Fruit fly (Drosophila melanogaster) whole organism, embryonic: ENCODE measurements around the gene Nepl7.

Source experiments
- ATbp ChIP-seq: fragments of 200-800 bp; sonication (Bioruptor generic); optimal IDR thresholded peaks from 2 replicates; lab custom pipeline; 2017; ENCODE audit warnings: missing biosample characterization, mild to moderate bottlenecking, missing genetic modification characterization, missing genetic modification reagents
- Awh ChIP-seq: fragments of 200-800 bp; sonication (Bioruptor generic); IDR thresholded peaks from 2 replicates; pipeline ENCODE4, ENCODE4 v1.3.6; 2022; ENCODE audit warnings: missing biosample characterization, missing genetic modification characterization
- Bgb ChIP-seq: fragments of 200-800 bp; sonication (Bioruptor generic); IDR thresholded peaks from 2 replicates; pipeline ENCODE4 v1.3.6; 2022; ENCODE audit warnings: missing biosample characterization, missing genetic modification characterization; ENCODE audit not compliant: partially characterized antibody
- Blimp-1 ChIP-seq: fragments of 200-800 bp; sonication (Bioruptor generic); optimal IDR thresholded peaks from 3 replicates; lab custom pipeline; 2018; ENCODE audit warnings: missing biosample characterization, missing genetic modification characterization, mild to moderate bottlenecking, moderate library complexity, missing genetic modification reagents
- CG10565 ChIP-seq: fragments of 200-800 bp; sonication (Bioruptor generic); optimal IDR thresholded peaks from 3 replicates; lab custom pipeline; 2016; ENCODE audit warnings: missing biosample characterization, mild to moderate bottlenecking, missing genetic modification characterization
- CG1233 ChIP-seq: fragments of 200-800 bp; sonication (Bioruptor generic); optimal IDR thresholded peaks from 4 replicates; lab custom pipeline; 2018; ENCODE audit warnings: missing biosample characterization, mild to moderate bottlenecking, missing genetic modification characterization
- CG12744 ChIP-seq: fragments of 200-800 bp; sonication (Bioruptor generic); optimal IDR thresholded peaks from 2 replicates; lab custom pipeline; 2016; ENCODE audit warnings: missing biosample characterization, missing genetic modification characterization
- CG12942 ChIP-seq: fragments of 200-800 bp; sonication (Bioruptor generic); optimal IDR thresholded peaks from 3 replicates; lab custom pipeline; 2016; ENCODE audit warnings: missing biosample characterization, missing genetic modification characterization
- CG15073 ChIP-seq: fragments of 200-800 bp; sonication (Bioruptor generic); optimal IDR thresholded peaks from 2 replicates; lab custom pipeline; 2016; ENCODE audit warnings: missing biosample characterization, missing genetic modification characterization
- CG17361 ChIP-seq: fragments of 200-800 bp; sonication (Bioruptor generic); IDR thresholded peaks from 3 replicates; pipeline ENCODE4 v1.3.6; 2022; ENCODE audit warnings: missing biosample characterization, missing genetic modification characterization
- CG17568 ChIP-seq: fragments of 200-800 bp; sonication (Bioruptor generic); optimal IDR thresholded peaks from 2 replicates; lab custom pipeline; 2018; ENCODE audit warnings: missing biosample characterization, mild to moderate bottlenecking, missing genetic modification characterization, moderate library complexity
- CG18262 ChIP-seq: fragments of 200-800 bp; optimal IDR thresholded peaks from 3 replicates; lab custom pipeline; 2019; ENCODE audit warnings: missing biosample characterization, mild to moderate bottlenecking, missing genetic modification characterization, moderate library complexity
- CG30431 ChIP-seq: fragments of 200-800 bp; sonication (Bioruptor generic); optimal IDR thresholded peaks from 2 replicates; lab custom pipeline; 2017; ENCODE audit warnings: missing biosample characterization, missing genetic modification characterization
- CG34422 ChIP-seq: fragments of 200-800 bp; sonication (Bioruptor generic); IDR thresholded peaks from 3 replicates; pipeline ENCODE4 v1.3.6; 2022; ENCODE audit warnings: missing biosample characterization, missing genetic modification characterization
- CG5953 ChIP-seq: fragments of 200-800 bp; sonication (Bioruptor generic); IDR thresholded peaks from 2 replicates; pipeline ENCODE4 v1.3.6; 2022; ENCODE audit warnings: missing biosample characterization, missing genetic modification characterization
- CG6791 ChIP-seq: fragments of 200-800 bp; sonication (Bioruptor generic); IDR thresholded peaks from 3 replicates; pipeline ENCODE4 v1.3.6; 2022; ENCODE audit warnings: missing biosample characterization, missing genetic modification characterization; ENCODE audit not compliant: partially characterized antibody
- CG7372 ChIP-seq: fragments of 200-800 bp; sonication (Bioruptor generic); IDR thresholded peaks from 2 replicates; pipeline ENCODE4 v1.3.6; 2022; ENCODE audit warnings: missing biosample characterization, missing genetic modification characterization
- CG7745 ChIP-seq: fragments of 200-800 bp; sonication (Bioruptor generic); optimal IDR thresholded peaks from 2 replicates; lab custom pipeline; 2018; ENCODE audit warnings: missing biosample characterization, mild to moderate bottlenecking, missing genetic modification characterization, moderate library complexity
- CG8359 ChIP-seq: fragments of 200-800 bp; sonication (Bioruptor generic); optimal IDR thresholded peaks from 2 replicates; lab custom pipeline; 2017; ENCODE audit warnings: missing biosample characterization, mild to moderate bottlenecking, missing genetic modification characterization, borderline replicate concordance
- CG8478 ChIP-seq: fragments of >200 bp; optimal IDR thresholded peaks from 2 replicates; lab custom pipeline; 2018
- CG8944 ChIP-seq: fragments of 200-800 bp; sonication (Bioruptor generic); optimal IDR thresholded peaks from 3 replicates; lab custom pipeline; 2016; ENCODE audit warnings: missing biosample characterization, missing genetic modification characterization
- Chrac-16 ChIP-seq: fragments of 200-800 bp; sonication (Bioruptor generic); optimal IDR thresholded peaks from 3 replicates; lab custom pipeline; 2016; ENCODE audit warnings: missing biosample characterization, missing genetic modification characterization
- D19A ChIP-seq: fragments of 200-800 bp; optimal IDR thresholded peaks from 3 replicates; lab custom pipeline; 2019; ENCODE audit warnings: missing biosample characterization, mild to moderate bottlenecking, missing genetic modification characterization, moderate library complexity
- Dip2 ChIP-seq: fragments of 200-800 bp; sonication (Bioruptor generic); IDR thresholded peaks from 2 replicates; pipeline ENCODE4 v1.3.6; 2022; ENCODE audit warnings: missing biosample characterization, missing genetic modification characterization
- Doc3 ChIP-seq: fragments of 200-800 bp; sonication (Bioruptor generic); IDR thresholded peaks from 3 replicates; pipeline ENCODE4 v1.3.6; 2022; ENCODE audit warnings: missing biosample characterization, missing genetic modification characterization; ENCODE audit not compliant: partially characterized antibody
- Ets65A ChIP-seq: fragments of 200-800 bp; sonication (Bioruptor generic); peaks from one replicate; lab custom pipeline; 2016; ENCODE audit warnings: missing biosample characterization, missing genetic modification characterization
- Fer2 ChIP-seq: fragments of 200-800 bp; sonication (Bioruptor generic); optimal IDR thresholded peaks from 2 replicates; lab custom pipeline; 2018; ENCODE audit warnings: missing biosample characterization, mild to moderate bottlenecking, missing genetic modification characterization, moderate library complexity
- Myb ChIP-seq: fragments of 200-800 bp; sonication (Bioruptor generic); optimal IDR thresholded peaks from 2 replicates; lab custom pipeline; 2016; ENCODE audit warnings: missing biosample characterization, missing genetic modification characterization
- Poxn ChIP-seq: fragments of 200-800 bp; sonication (Bioruptor generic); IDR thresholded peaks from 2 replicates; pipeline ENCODE4 v1.3.6; 2022; ENCODE audit warnings: missing biosample characterization, missing genetic modification characterization
- Ssrp ChIP-seq: fragments of 200-800 bp; sonication (Bioruptor generic); optimal IDR thresholded peaks from 2 replicates; lab custom pipeline; 2018; ENCODE audit warnings: missing biosample characterization, mild to moderate bottlenecking, missing genetic modification characterization, moderate library complexity
- bsh ChIP-seq, 2 experiments: fragments of 200-800 bp; sonication (Bioruptor generic); optimal IDR thresholded peaks; 2 replicates each; lab custom pipeline; 2017 to 2018; ENCODE audit warnings: mild to moderate bottlenecking in 2 of 2, missing biosample characterization in 2 of 2, missing genetic modification characterization in 2 of 2, moderate library complexity in 1 of 2
- croc ChIP-seq: fragments of 200-800 bp; sonication (Bioruptor generic); conservative IDR thresholded peaks from 3 replicates; pipeline ENCODE4 v1.3.6; 2022; ENCODE audit warnings: missing biosample characterization, missing genetic modification characterization
- dati ChIP-seq: fragments of 200-800 bp; sonication (Bioruptor generic); IDR thresholded peaks from 2 replicates; pipeline ENCODE4 v1.3.6; 2022; ENCODE audit warnings: missing biosample characterization, missing genetic modification characterization
- ems ChIP-seq: fragments of 200-800 bp; sonication (Bioruptor generic); optimal IDR thresholded peaks from 3 replicates; lab custom pipeline; 2016; ENCODE audit warnings: missing biosample characterization, missing genetic modification characterization
- eyg ChIP-seq: fragments of 200-800 bp; sonication (Bioruptor generic); optimal IDR thresholded peaks from 3 replicates; lab custom pipeline; 2016; ENCODE audit warnings: missing biosample characterization, missing genetic modification characterization
- fd102C ChIP-seq: fragments of 200-800 bp; sonication (Bioruptor generic); optimal IDR thresholded peaks from 2 replicates; lab custom pipeline; 2018; ENCODE audit warnings: missing biosample characterization, mild to moderate bottlenecking, missing genetic modification characterization, moderate library complexity
- gem ChIP-seq: fragments of 200-800 bp; sonication (Bioruptor generic); optimal IDR thresholded peaks from 2 replicates; lab custom pipeline; 2019; ENCODE audit warnings: missing biosample characterization, mild to moderate bottlenecking, missing genetic modification characterization, moderate library complexity
- grn ChIP-seq: fragments of 200-800 bp; sonication (Bioruptor generic); optimal IDR thresholded peaks from 3 replicates; lab custom pipeline; 2017; ENCODE audit warnings: missing biosample characterization, missing genetic modification characterization
- jumu ChIP-seq: fragments of 200-800 bp; sonication (Bioruptor generic); optimal IDR thresholded peaks from 3 replicates; lab custom pipeline; 2016; ENCODE audit warnings: missing biosample characterization, missing genetic modification characterization
- maf-S ChIP-seq: fragments of 200-800 bp; sonication (Bioruptor generic); optimal IDR thresholded peaks from 2 replicates; lab custom pipeline; 2016; ENCODE audit warnings: missing biosample characterization, missing genetic modification characterization
- mirr ChIP-seq: fragments of 200-800 bp; sonication (Bioruptor generic); optimal IDR thresholded peaks from 3 replicates; lab custom pipeline; 2018; ENCODE audit warnings: missing biosample characterization, mild to moderate bottlenecking, missing genetic modification characterization
- odd ChIP-seq: fragments of 200-800 bp; sonication (Bioruptor generic); optimal IDR thresholded peaks from 2 replicates; lab custom pipeline; 2017; ENCODE audit warnings: missing biosample characterization, mild to moderate bottlenecking, missing genetic modification characterization
- peb ChIP-seq: fragments of 200-800 bp; sonication (Bioruptor generic); IDR thresholded peaks from 2 replicates; pipeline ENCODE4 v1.3.6; 2022; ENCODE audit warnings: missing biosample characterization, missing genetic modification characterization
- psq ChIP-seq: fragments of 200-800 bp; sonication (Bioruptor generic); optimal IDR thresholded peaks from 2 replicates; lab custom pipeline; 2017; ENCODE audit warnings: missing biosample characterization, missing genetic modification characterization
- scrt ChIP-seq: fragments of 200-800 bp; sonication (Bioruptor generic); optimal IDR thresholded peaks from 2 replicates; lab custom pipeline; 2018; ENCODE audit warnings: missing biosample characterization, mild to moderate bottlenecking, missing genetic modification characterization, moderate library complexity
- seq ChIP-seq: fragments of 200-800 bp; sonication (Bioruptor generic); IDR thresholded peaks from 2 replicates; pipeline ENCODE4 v1.3.6; 2022; ENCODE audit warnings: missing biosample characterization, missing genetic modification characterization
- slou ChIP-seq: fragments of 200-800 bp; sonication (Bioruptor generic); optimal IDR thresholded peaks from 3 replicates; lab custom pipeline; 2016; ENCODE audit warnings: missing biosample characterization, missing genetic modification characterization
- tio ChIP-seq: fragments of 200-800 bp; sonication (Bioruptor generic); optimal IDR thresholded peaks from 2 replicates; lab custom pipeline; 2017; ENCODE audit warnings: missing biosample characterization, missing genetic modification characterization, inconsistent platforms
- tna ChIP-seq: fragments of 200-800 bp; sonication (Bioruptor generic); IDR thresholded peaks from 2 replicates; pipeline ENCODE4 v1.3.6; 2022; ENCODE audit warnings: missing biosample characterization, missing genetic modification characterization; ENCODE audit not compliant: partially characterized antibody
- vnd ChIP-seq: fragments of 200-800 bp; sonication (Bioruptor generic); IDR thresholded peaks from 3 replicates; pipeline ENCODE4 v1.3.6; 2022; ENCODE audit warnings: missing biosample characterization, missing genetic modification characterization; ENCODE audit not compliant: partially characterized antibody
- yki ChIP-seq: fragments of >200 bp; optimal IDR thresholded peaks from 3 replicates; lab custom pipeline; 2018

Nepl7 gene

DNA sequence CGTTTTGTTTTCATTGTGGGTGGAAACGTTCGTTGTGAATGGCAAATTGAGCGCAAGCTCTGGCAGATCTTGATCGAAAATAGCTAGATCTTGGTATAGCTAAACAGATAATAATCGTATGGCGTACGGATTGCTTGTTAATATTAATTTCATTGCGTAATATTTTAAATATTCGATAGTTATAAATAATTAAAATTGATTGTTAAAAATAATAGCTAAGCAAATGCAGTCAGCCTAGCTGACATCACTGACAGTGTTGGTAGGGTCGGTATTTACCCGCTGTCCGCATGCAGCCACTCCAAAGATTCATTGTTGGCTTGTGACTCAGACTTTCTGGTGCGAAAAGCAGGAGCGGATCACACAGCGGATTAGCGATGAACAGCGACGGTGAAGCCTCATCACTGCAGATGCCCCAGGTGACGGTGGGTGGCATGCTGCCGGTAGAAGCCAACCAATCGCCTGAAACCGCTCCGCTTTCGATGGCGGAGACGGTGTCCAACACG lies 35.0 kb upstream of the Nepl7 start, which contains the start of the genes CG5776 and spict (continued):
- TF ChIP-seq CG12744: no peak
- TF ChIP-seq CG8944 (GFP tag; lab: Kevin White, UChicago): peak; percentile 46
- TF ChIP-seq CG8478 (lab: Kevin White, UChicago): no peak
- peak; percentile 54 for TF ChIP-seq Bgb (GFP tag; lab: Robert Waterston, UW)
- peak; percentile 58 for TF ChIP-seq CG1233
- TF ChIP-seq CG7745 (tag; lab: Kevin White, UChicago): no peak
- peak; percentile 44; the same call in 1 of the 2 replicates for TF ChIP-seq peb (GFP tag; lab: Robert Waterston, UW)
- peak; percentile 78 for TF ChIP-seq Ssrp (tag; lab: Kevin White, UChicago)
- TF ChIP-seq odd (GFP tag; lab: Kevin White, UChicago): peak; percentile 33
- TF ChIP-seq Ets65A (GFP tag; lab: Kevin White, UChicago): peak; percentile 24
- peak; percentile 36 for TF ChIP-seq CG12942 (GFP tag; lab: Kevin White, UChicago)
- no peak for TF ChIP-seq tio (GFP tag; lab: Kevin White, UChicago)
- TF ChIP-seq eyg (GFP tag; lab: Kevin White, UChicago): no peak
- TF ChIP-seq Chrac-16 (GFP tag; lab: Kevin White, UChicago): peak; percentile 58
- TF ChIP-seq yki (lab: Kevin White, UChicago): no peak
- no peak for TF ChIP-seq CG6791
- TF ChIP-seq Awh (GFP tag; lab: Robert Waterston, UW): peak; percentile 59; the same call in 1 of the 2 replicates
- peak; percentile 1 for TF ChIP-seq mirr (GFP tag; lab: Kevin White, UChicago)
- no peak for TF ChIP-seq fd102C (GFP tag; lab: Kevin White, UChicago)
- TF ChIP-seq jumu: no peak
- peak; percentile 18 for TF ChIP-seq ATbp (GFP tag; lab: Kevin White, UChicago)
- peak; percentile 52 for TF ChIP-seq psq (GFP tag; lab: Kevin White, UChicago)
- peak; percentile 90 for TF ChIP-seq gem (tag; lab: Kevin White, UChicago)
- no peak for TF ChIP-seq CG15073 (GFP tag; lab: Kevin White, UChicago)
- peak; percentile 64 for TF ChIP-seq CG18262 (tag; lab: Kevin White, UChicago)
- no peak for TF ChIP-seq dati (GFP tag; lab: Robert Waterston, UW)
- TF ChIP-seq ems (GFP tag; lab: Kevin White, UChicago): peak; percentile 10
- peak; percentile 26 for TF ChIP-seq grn
- 0 out of 2 replicates have a peak, but pooled peaks have one; percentile 58 for TF ChIP-seq seq (GFP tag; lab: Robert Waterston, UW)
- no peak for TF ChIP-seq Doc3 (GFP tag; lab: Robert Waterston, UW)
- no peak for TF ChIP-seq slou
- no peak for TF ChIP-seq CG8359 (GFP tag; lab: Kevin White, UChicago)
- TF ChIP-seq CG17568 (GFP tag; lab: Kevin White, UChicago): no peak
- peak; percentile 45 for TF ChIP-seq D19A
- no peak; the same call in 1 of the 2 replicates for TF ChIP-seq tna (GFP tag; lab: Robert Waterston, UW)
- TF ChIP-seq vnd (GFP tag; lab: Robert Waterston, UW): no peak
- no peak for TF ChIP-seq CG10565
- TF ChIP-seq Myb: peak; percentile 22
- TF ChIP-seq Dip2 (GFP tag; lab: Robert Waterston, UW): no peak
- peak; percentile 75 for TF ChIP-seq CG17361
- TF ChIP-seq Poxn: peak; percentile 25; the same call in 1 of the 2 replicates
- no peak for TF ChIP-seq CG7372 (GFP tag; lab: Robert Waterston, UW)
- TF ChIP-seq CG30431 (GFP tag; lab: Kevin White, UChicago): peak; percentile 67
- peak; percentile 59 for TF ChIP-seq Blimp-1
- TF ChIP-seq croc (GFP tag; lab: Robert Waterston, UW): peak; percentile 39; the same call in 2 of the 3 replicates
- peak; percentile 68 for TF ChIP-seq scrt (GFP tag; lab: Kevin White, UChicago)
- peak; percentile 22 for TF ChIP-seq maf-S
- peak; percentile 91 for TF ChIP-seq CG34422 (GFP tag; lab: Robert Waterston, UW)
- TF ChIP-seq CG5953 (GFP tag; lab: Robert Waterston, UW): peak; percentile 21; the same call in 1 of the 2 replicates
- TF ChIP-seq Fer2 (tag; lab: Kevin White, UChicago): peak; percentile 37
- TF ChIP-seq bsh (GFP tag; optimal IDR thresholded peaks at IDR 0.05; lab: Kevin White, UChicago): peak in 1 of 2 experiments; percentile 80
